Fruit fly (Drosophila melanogaster) whole organism, embryonic: ENCODE measurements around the gene mEFG1.

ENCODE experiments used
- Ada2b ChIP-seq: fragments of 200-800 bp; sonication (Bioruptor generic); IDR thresholded peaks from 2 replicates; pipeline ENCODE4 v1.3.6; 2022; ENCODE audit warnings: missing biosample characterization, missing genetic modification characterization
- Asciz ChIP-seq: fragments of 200-800 bp; sonication (Bioruptor generic); optimal IDR thresholded peaks from 2 replicates; lab custom pipeline; 2017; ENCODE audit warnings: missing biosample characterization, mild to moderate bottlenecking, missing genetic modification characterization, missing genetic modification reagents
- Bgb ChIP-seq: fragments of 200-800 bp; sonication (Bioruptor generic); IDR thresholded peaks from 2 replicates; pipeline ENCODE4 v1.3.6; 2022; ENCODE audit warnings: missing biosample characterization, missing genetic modification characterization; ENCODE audit not compliant: partially characterized antibody
- Bteb2 ChIP-seq: fragments of 200-800 bp; sonication (Bioruptor generic); optimal IDR thresholded peaks from 2 replicates; lab custom pipeline; 2016; ENCODE audit warnings: missing biosample characterization, missing genetic modification characterization
- CG10147 ChIP-seq: fragments of 200-800 bp; sonication (Bioruptor generic); optimal IDR thresholded peaks from 2 replicates; lab custom pipeline; 2019; ENCODE audit warnings: missing biosample characterization, mild to moderate bottlenecking, missing genetic modification characterization, moderate library complexity
- CG11723 ChIP-seq: fragments of 200-800 bp; sonication (Bioruptor generic); optimal IDR thresholded peaks from 2 replicates; lab custom pipeline; 2017; ENCODE audit warnings: missing biosample characterization, mild to moderate bottlenecking, missing genetic modification characterization
- CG1233 ChIP-seq: fragments of 200-800 bp; sonication (Bioruptor generic); optimal IDR thresholded peaks from 4 replicates; lab custom pipeline; 2018; ENCODE audit warnings: missing biosample characterization, mild to moderate bottlenecking, missing genetic modification characterization
- CG15514 ChIP-seq: fragments of 200-800 bp; sonication (Bioruptor generic); optimal IDR thresholded peaks from 3 replicates; lab custom pipeline; 2017; ENCODE audit warnings: missing biosample characterization, missing genetic modification characterization, mild to moderate bottlenecking, moderate library complexity, missing genetic modification reagents
- CG18262 ChIP-seq: fragments of 200-800 bp; optimal IDR thresholded peaks from 3 replicates; lab custom pipeline; 2019; ENCODE audit warnings: missing biosample characterization, mild to moderate bottlenecking, missing genetic modification characterization, moderate library complexity
- CG3065 ChIP-seq: fragments of 200-800 bp; sonication (Bioruptor generic); optimal IDR thresholded peaks from 2 replicates; lab custom pipeline; 2016; ENCODE audit warnings: missing biosample characterization, missing genetic modification characterization
- CG32772 ChIP-seq: fragments of 200-800 bp; sonication (Bioruptor generic); IDR thresholded peaks from 2 replicates; pipeline ENCODE4 v1.3.6; 2022; ENCODE audit warnings: missing biosample characterization, missing genetic modification characterization
- CG3407 ChIP-seq: fragments of 200-800 bp; sonication (Bioruptor generic); optimal IDR thresholded peaks from 2 replicates; lab custom pipeline; 2018; ENCODE audit warnings: missing biosample characterization, mild to moderate bottlenecking, missing genetic modification characterization
- CG3838 ChIP-seq: fragments of 200-800 bp; sonication (Bioruptor generic); optimal IDR thresholded peaks from 3 replicates; lab custom pipeline; 2016; ENCODE audit warnings: missing biosample characterization, missing genetic modification characterization
- CG4360 ChIP-seq: fragments of 200-800 bp; sonication (Bioruptor generic); IDR thresholded peaks from 2 replicates; pipeline ENCODE4 v1.3.6; 2022; ENCODE audit warnings: missing biosample characterization, missing genetic modification characterization
- CG4730 ChIP-seq: fragments of 200-800 bp; sonication (Bioruptor generic); IDR thresholded peaks from 2 replicates; pipeline ENCODE4 v1.3.6; 2022; ENCODE audit warnings: missing biosample characterization, missing genetic modification characterization
- CG6654 ChIP-seq: fragments of 200-800 bp; sonication (Bioruptor generic); optimal IDR thresholded peaks from 2 replicates; lab custom pipeline; 2017; ENCODE audit warnings: missing biosample characterization, mild to moderate bottlenecking, missing genetic modification characterization
- CG6765 ChIP-seq: fragments of 200-800 bp; sonication (Bioruptor generic); optimal IDR thresholded peaks from 3 replicates; lab custom pipeline; 2017; ENCODE audit warnings: missing biosample characterization, mild to moderate bottlenecking, missing genetic modification characterization
- CG7357 ChIP-seq: fragments of 200-800 bp; sonication (Bioruptor generic); IDR thresholded peaks from 3 replicates; pipeline ENCODE4 v1.3.6; 2022; ENCODE audit warnings: missing biosample characterization, missing genetic modification characterization
- CG7839 ChIP-seq: fragments of 200-800 bp; sonication (Bioruptor generic); optimal IDR thresholded peaks from 3 replicates; lab custom pipeline; 2018; ENCODE audit warnings: missing biosample characterization, mild to moderate bottlenecking, missing genetic modification characterization, moderate library complexity
- CG9437 ChIP-seq: fragments of 200-800 bp; sonication (Bioruptor generic); optimal IDR thresholded peaks from 2 replicates; lab custom pipeline; 2018; ENCODE audit warnings: missing biosample characterization, mild to moderate bottlenecking, missing genetic modification characterization
- CG9932 ChIP-seq: fragments of 200-800 bp; sonication (Bioruptor generic); IDR thresholded peaks from 2 replicates; pipeline ENCODE4 v1.3.6; 2022; ENCODE audit warnings: missing biosample characterization, missing genetic modification characterization
- H2.0 ChIP-seq: fragments of 200-800 bp; sonication (Bioruptor generic); IDR thresholded peaks from 2 replicates; pipeline ENCODE4 v1.3.6; 2022; ENCODE audit warnings: missing biosample characterization, missing genetic modification characterization
- HLH4C ChIP-seq: fragments of 200-800 bp; sonication (Bioruptor generic); IDR thresholded peaks from 3 replicates; pipeline ENCODE4 v1.3.6; 2022; ENCODE audit warnings: missing biosample characterization, missing genetic modification characterization; ENCODE audit not compliant: partially characterized antibody
- NC2β ChIP-seq: fragments of 200-800 bp; sonication (Bioruptor generic); optimal IDR thresholded peaks from 2 replicates; lab custom pipeline; 2016; ENCODE audit warnings: missing biosample characterization, missing genetic modification characterization
- Optix ChIP-seq: fragments of 200-800 bp; sonication (Bioruptor generic); IDR thresholded peaks from 3 replicates; pipeline ENCODE4 v1.3.6; 2022; ENCODE audit warnings: missing biosample characterization, missing genetic modification characterization
- Ravus ChIP-seq: fragments of 200-800 bp; sonication (Bioruptor generic); IDR thresholded peaks from 2 replicates; pipeline ENCODE4 v1.3.6; 2022; ENCODE audit warnings: missing biosample characterization, missing genetic modification characterization
- Xrp1 ChIP-seq: fragments of 200-800 bp; sonication (Bioruptor generic); IDR thresholded peaks from 2 replicates; pipeline ENCODE4 v1.3.6; 2022; ENCODE audit warnings: missing biosample characterization, missing genetic modification characterization
- bbx ChIP-seq: fragments of 200-800 bp; sonication (Bioruptor generic); IDR thresholded peaks from 2 replicates; pipeline ENCODE4 v1.3.6; 2022; ENCODE audit warnings: missing biosample characterization, missing genetic modification characterization; ENCODE audit not compliant: partially characterized antibody
- cad ChIP-seq: fragments of >200 bp; optimal IDR thresholded peaks from 2 replicates; lab custom pipeline; 2017; ENCODE audit warnings: missing biosample characterization, missing genetic modification characterization
- chif ChIP-seq, 2 experiments: fragments of 200-800 bp; sonication (Bioruptor generic); optimal IDR thresholded peaks; 3 replicates each; lab custom pipeline; 2016; ENCODE audit warnings: missing biosample characterization in 2 of 2, missing genetic modification characterization in 2 of 2
- ems ChIP-seq: fragments of 200-800 bp; sonication (Bioruptor generic); optimal IDR thresholded peaks from 3 replicates; lab custom pipeline; 2016; ENCODE audit warnings: missing biosample characterization, missing genetic modification characterization
- en ChIP-seq: fragments of 200-800 bp; sonication (Bioruptor generic); optimal IDR thresholded peaks from 2 replicates; lab custom pipeline; 2016; ENCODE audit warnings: missing biosample characterization, missing genetic modification characterization
- eyg ChIP-seq: fragments of 200-800 bp; sonication (Bioruptor generic); optimal IDR thresholded peaks from 3 replicates; lab custom pipeline; 2016; ENCODE audit warnings: missing biosample characterization, missing genetic modification characterization
- kah ChIP-seq: fragments of 200-800 bp; sonication (Bioruptor generic); optimal IDR thresholded peaks from 2 replicates; lab custom pipeline; 2018; ENCODE audit warnings: missing biosample characterization, mild to moderate bottlenecking, missing genetic modification characterization
- mam ChIP-seq: fragments of 200-800 bp; sonication (Bioruptor generic); optimal IDR thresholded peaks from 3 replicates; lab custom pipeline; 2016; ENCODE audit warnings: missing biosample characterization, missing genetic modification characterization
- nerfin-1 ChIP-seq: fragments of 200-800 bp; sonication (Bioruptor generic); optimal IDR thresholded peaks from 3 replicates; lab custom pipeline; 2019; ENCODE audit warnings: missing biosample characterization, mild to moderate bottlenecking, missing genetic modification characterization, moderate library complexity
- onecut ChIP-seq: fragments of 200-800 bp; sonication (Bioruptor generic); IDR thresholded peaks from 2 replicates; pipeline ENCODE4 v1.3.6; 2022; ENCODE audit warnings: missing biosample characterization, missing genetic modification characterization
- pan ChIP-seq, 4 experiments: fragments of >200 bp in 3 of 4; fragments of 200-800 bp in 1 of 4; sonication (Bioruptor generic) in 1 of 4; optimal IDR thresholded peaks in 3 of 4; IDR thresholded peaks in 1 of 4; 2 replicates each; pipeline versions ENCODE4 v1.3.6 to Lab custom; 2017 to 2022; ENCODE audit warnings: missing biosample characterization in 2 of 4, missing genetic modification characterization in 2 of 4, mixed read lengths in 1 of 4
- phol ChIP-seq: fragments of 200-800 bp; sonication (Bioruptor generic); optimal IDR thresholded peaks from 3 replicates; lab custom pipeline; 2018; ENCODE audit warnings: missing biosample characterization, mild to moderate bottlenecking, missing genetic modification characterization, moderate library complexity
- ranshi ChIP-seq: fragments of 200-800 bp; sonication (Bioruptor generic); IDR thresholded peaks from 2 replicates; pipeline ENCODE4 v1.3.6; 2022; ENCODE audit warnings: missing biosample characterization, missing genetic modification characterization
- run ChIP-seq: fragments of 200-800 bp; sonication (Bioruptor generic); optimal IDR thresholded peaks from 3 replicates; lab custom pipeline; 2018; ENCODE audit warnings: missing biosample characterization, mild to moderate bottlenecking, missing genetic modification characterization
- so ChIP-seq: fragments of 200-800 bp; sonication (Bioruptor generic); IDR thresholded peaks from 3 replicates; pipeline ENCODE4 v1.3.6; 2022; ENCODE audit warnings: missing biosample characterization, missing genetic modification characterization
- sqz ChIP-seq: fragments of 200-800 bp; sonication (Bioruptor generic); optimal IDR thresholded peaks from 3 replicates; lab custom pipeline; 2018; ENCODE audit warnings: missing biosample characterization, mild to moderate bottlenecking, missing genetic modification characterization
- sr ChIP-seq: fragments of 200-800 bp; sonication (Bioruptor generic); IDR thresholded peaks from 3 replicates; pipeline ENCODE4 v1.3.6; 2022; ENCODE audit warnings: missing biosample characterization, missing genetic modification characterization
- tgo ChIP-seq: fragments of 200-800 bp; sonication (Bioruptor generic); IDR thresholded peaks from 3 replicates; pipeline ENCODE4 v1.3.6; 2022; ENCODE audit warnings: missing biosample characterization, missing genetic modification characterization
- toy ChIP-seq: fragments of 200-800 bp; sonication (Bioruptor generic); IDR thresholded peaks from 2 replicates; pipeline ENCODE4 v1.3.6; 2022; ENCODE audit warnings: missing biosample characterization, missing genetic modification characterization
- trh ChIP-seq: fragments of 200-800 bp; sonication (Bioruptor generic); optimal IDR thresholded peaks from 2 replicates; lab custom pipeline; 2016; ENCODE audit warnings: missing biosample characterization, missing genetic modification characterization
- vvl ChIP-seq: fragments of 200-800 bp; sonication (Bioruptor generic); IDR thresholded peaks from 2 replicates; pipeline ENCODE4 v1.3.6; 2022; ENCODE audit warnings: missing biosample characterization, missing genetic modification characterization
- zen2 ChIP-seq: fragments of 200-800 bp; sonication (Bioruptor generic); IDR thresholded peaks from 3 replicates; pipeline ENCODE4 v1.3.6; 2022; ENCODE audit warnings: missing biosample characterization, missing genetic modification characterization; ENCODE audit not compliant: partially characterized antibody

The mEFG1 gene

dm6 chr2L:7194351-7195037 is 28.4 kb downstream of the mEFG1 start, which contains the start of gene CG4497 (continued):
- TF ChIP-seq Asciz (GFP tag; lab: Kevin White, UChicago): peak; percentile 45
- peak; percentile 88 for TF ChIP-seq onecut (GFP tag; lab: Robert Waterston, UW)
- TF ChIP-seq en (GFP tag; lab: Kevin White, UChicago): peak; percentile 86
- peak; percentile 93 for TF ChIP-seq eyg
- peak; percentile 91; the same call in 1 of the 3 replicates for TF ChIP-seq so (GFP tag; lab: Robert Waterston, UW)
- peak; percentile 58; the same call in 1 of the 3 replicates for TF ChIP-seq sr
- no peak for TF ChIP-seq pan (optimal IDR thresholded peaks at IDR 0.05; lab: Kevin White, UChicago)
- peak in 1 of 2 experiments; percentile 92 for TF ChIP-seq pan (GFP tag; optimal IDR thresholded peaks at IDR 0.05 in 1 of 2, IDR thresholded peaks at IDR 0.05 in 1 of 2)
- 0 out of 2 replicates have a peak, but pooled peaks have one; percentile 44 for TF ChIP-seq bbx (GFP tag; lab: Robert Waterston, UW)
- peak; percentile 75 for TF ChIP-seq Ravus (GFP tag; lab: Robert Waterston, UW)
- TF ChIP-seq CG10147 (GFP tag; lab: Kevin White, UChicago): peak; percentile 79
- TF ChIP-seq zen2 (GFP tag; lab: Robert Waterston, UW): no peak
- peak; percentile 38 for TF ChIP-seq CG6765 (GFP tag; lab: Kevin White, UChicago)
- peak; percentile 90 for TF ChIP-seq ranshi (GFP tag; lab: Robert Waterston, UW)
- TF ChIP-seq toy: peak; percentile 76
- peak; percentile 78 for TF ChIP-seq CG9437 (GFP tag; lab: Kevin White, UChicago)
- TF ChIP-seq CG32772 (GFP tag; lab: Robert Waterston, UW): peak; percentile 95
- TF ChIP-seq HLH4C: peak; percentile 86
- TF ChIP-seq CG18262 (tag; lab: Kevin White, UChicago): peak; percentile 83
- peak; percentile 93 for TF ChIP-seq vvl (GFP tag; lab: Robert Waterston, UW)
- no peak for TF ChIP-seq cad
- TF ChIP-seq ems (GFP tag; lab: Kevin White, UChicago): peak; percentile 94
- peak; percentile 97 for TF ChIP-seq Optix (GFP tag; lab: Robert Waterston, UW)
- peak; percentile 96 for TF ChIP-seq Xrp1 (GFP tag; lab: Robert Waterston, UW)
- peak; percentile 96 for TF ChIP-seq tgo (GFP tag; lab: Robert Waterston, UW)
- peak; percentile 85 for TF ChIP-seq nerfin-1
- peak; percentile 71 for TF ChIP-seq CG3407 (GFP tag; lab: Kevin White, UChicago)
- peak; percentile 72 for TF ChIP-seq CG3065
- TF ChIP-seq mam (GFP tag; lab: Kevin White, UChicago): peak; percentile 97
- TF ChIP-seq kah (GFP tag; lab: Kevin White, UChicago): peak; percentile 16
- peak; percentile 36; the same call in 1 of the 2 replicates for TF ChIP-seq CG4360 (GFP tag; lab: Robert Waterston, UW)
- peak; percentile 98 for TF ChIP-seq CG9932 (GFP tag; lab: Robert Waterston, UW)
- peak; percentile 84 for TF ChIP-seq Bgb (GFP tag; lab: Robert Waterston, UW)
- TF ChIP-seq CG6654 (GFP tag; lab: Kevin White, UChicago): peak; percentile 64
- TF ChIP-seq NC2β (GFP tag; lab: Kevin White, UChicago): peak; percentile 89
- peak; percentile 95 for TF ChIP-seq Bteb2 (GFP tag; lab: Kevin White, UChicago)
- peak; percentile 75 for TF ChIP-seq trh
- peak; percentile 93 for TF ChIP-seq CG4730 (GFP tag; lab: Robert Waterston, UW)
- peak; percentile 44 for TF ChIP-seq CG3838 (GFP tag; lab: Kevin White, UChicago)
- peak; percentile 75 for TF ChIP-seq CG1233 (GFP tag; lab: Kevin White, UChicago)
- TF ChIP-seq sqz (GFP tag; lab: Kevin White, UChicago): peak; percentile 63
- peak; percentile 93 for TF ChIP-seq Ada2b (GFP tag; lab: Robert Waterston, UW)
- peak; percentile 95 for TF ChIP-seq H2.0 (GFP tag; lab: Robert Waterston, UW)
- peak; percentile 80 for TF ChIP-seq CG15514 (GFP tag; lab: Kevin White, UChicago)
- TF ChIP-seq run (tag; lab: Kevin White, UChicago): peak; percentile 25
- peak; percentile 94 to 95 for TF ChIP-seq chif (GFP tag; optimal IDR thresholded peaks at IDR 0.05; lab: Kevin White, UChicago)
- TF ChIP-seq CG7839 (tag; lab: Kevin White, UChicago): peak; percentile 87
- TF ChIP-seq CG7357 (GFP tag; lab: Robert Waterston, UW): peak; percentile 88
- peak; percentile 83 for TF ChIP-seq CG11723 (GFP tag; lab: Kevin White, UChicago)
- peak; percentile 98 for TF ChIP-seq phol (tag; lab: Kevin White, UChicago)
